Worm (Caenorhabditis elegans) whole organism, L4 larva: ENCODE measurements around the gene gpa-4.

Source experiments
- egl-27 ChIP-seq: sonication (generic microtip); optimal IDR thresholded peaks from 3 replicates; lab custom pipeline; 2017; ENCODE audit warnings: missing biosample characterization, missing genetic modification reagents, missing genetic modification characterization
- hlh-30 ChIP-seq: sonication (generic microtip); optimal IDR thresholded peaks from 2 replicates; lab custom pipeline; 2017; ENCODE audit warnings: antibody characterized with exemption, mild to moderate bottlenecking, missing genetic modification characterization, missing compliant biosample characterization; ENCODE audit not compliant: insufficient read depth
- lin-38 ChIP-seq: fragments of 200-800 bp; sonication (Bioruptor generic); IDR thresholded peaks from 2 replicates; pipeline ENCODE4 v1.3.6; 2022; ENCODE audit warnings: missing genetic modification reagents, missing genetic modification characterization, missing compliant biosample characterization
- mep-1 ChIP-seq: fragments of 150-350 bp; sonication (generic microtip); optimal IDR thresholded peaks from 3 replicates; lab custom pipeline; 2014; ENCODE audit warnings: missing biosample characterization, missing genetic modification characterization
- mes-2 ChIP-seq: sonication (generic microtip); optimal IDR thresholded peaks from 2 replicates; lab custom pipeline; 2016; ENCODE audit warnings: missing genotype, mild to moderate bottlenecking, missing genetic modification characterization, missing compliant biosample characterization; ENCODE audit not compliant: poor library complexity, severe bottlenecking
- nhr-25 ChIP-seq: sonication (generic microtip); optimal IDR thresholded peaks from 2 replicates; lab custom pipeline; 2017; ENCODE audit warnings: missing genetic modification characterization, mild to moderate bottlenecking, missing compliant biosample characterization, antibody characterized with exemption, moderate library complexity, borderline replicate concordance; ENCODE audit not compliant: insufficient read depth
- nhr-42 ChIP-seq: fragments of 200-800 bp; sonication (Bioruptor generic); IDR thresholded peaks from 2 replicates; pipeline ENCODE4 v1.3.6; 2022; ENCODE audit warnings: missing genetic modification characterization, missing compliant biosample characterization
- skn-1 ChIP-seq: fragments of 150-350 bp; optimal IDR thresholded peaks from 2 replicates; lab custom pipeline; 2014; ENCODE audit warnings: missing biosample characterization, missing genetic modification characterization
- tag-97 ChIP-seq: fragments of 200-800 bp; sonication (Bioruptor generic); IDR thresholded peaks from 2 replicates; pipeline ENCODE4 v1.3.6; 2022; ENCODE audit warnings: missing genetic modification characterization, missing compliant biosample characterization
- zag-1 ChIP-seq: fragments of 150-350 bp; optimal IDR thresholded peaks from 2 replicates; lab custom pipeline; 2014; ENCODE audit warnings: missing biosample characterization, missing genetic modification characterization

DNA sequence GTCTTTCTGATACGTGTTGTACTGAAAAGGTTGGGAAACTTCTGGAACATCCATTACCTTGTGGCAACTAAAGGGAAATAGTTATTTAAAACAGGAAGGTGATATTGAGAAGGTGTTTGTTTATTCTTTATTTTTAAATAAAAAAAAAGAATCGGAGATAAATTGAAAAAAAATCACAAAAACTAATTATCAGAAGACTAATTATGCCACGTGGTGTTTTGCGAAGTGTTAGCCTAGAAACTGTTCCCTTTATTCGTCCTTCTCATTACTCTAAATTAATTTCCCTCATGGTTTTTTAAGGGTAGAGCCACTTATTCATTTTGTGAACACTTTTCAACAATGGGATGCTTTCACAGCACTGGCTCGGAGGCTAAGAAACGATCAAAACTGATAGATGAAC is at the start of gene gpa-4:
- no peak for TF ChIP-seq lin-38 (GFP tag; lab: Robert Waterston, UW)
- no peak for TF ChIP-seq mep-1 (tag; lab: Kevin White, UChicago)
- TF ChIP-seq hlh-30 (tag; lab: Kevin White, UChicago), result no peak
- no peak for TF ChIP-seq tag-97 (GFP tag; lab: Robert Waterston, UW)
- no peak for TF ChIP-seq nhr-42 (GFP tag; lab: Robert Waterston, UW)
- TF ChIP-seq egl-27 (tag; lab: Kevin White, UChicago), result no peak
- no peak for TF ChIP-seq nhr-25 (tag; lab: Kevin White, UChicago)
- TF ChIP-seq zag-1, result no peak
- TF ChIP-seq skn-1 (tag; lab: Kevin White, UChicago), result no peak
- TF ChIP-seq mes-2, result no peak
